Fruit fly (Drosophila melanogaster): ENCODE measurements around the gene Adgf-A.

Adgf-A gene

dm6 chr3L:17802107-17802506 is 38.1 kb upstream of the Adgf-A start, which contains the start of gene NUCB1 (continued):
- peak; percentile 93 for TF ChIP-seq MBD-R2 (GFP tag; IDR thresholded peaks at IDR 0.05)
- no peak for TF ChIP-seq CG18599 (GFP tag; optimal IDR thresholded peaks at IDR 0.05)
- TF ChIP-seq amos (GFP tag; IDR thresholded peaks at IDR 0.05; ENCODE audit: partially characterized antibody) = no peak
- TF ChIP-seq luna (GFP tag; optimal IDR thresholded peaks at IDR 0.05) = peak; percentile 26
- no peak for TF ChIP-seq CG31365 (tag; optimal IDR thresholded peaks at IDR 0.05)
- TF ChIP-seq ATbp (GFP tag; optimal IDR thresholded peaks at IDR 0.05) = no peak
- peak; percentile 16 for TF ChIP-seq CG7987 (GFP tag; optimal IDR thresholded peaks at IDR 0.05)
- TF ChIP-seq grn (GFP tag; optimal IDR thresholded peaks at IDR 0.05) = no peak
- peak; percentile 79 for TF ChIP-seq sens (GFP tag)
- peak; percentile 33 for TF ChIP-seq fd3F (GFP tag; optimal IDR thresholded peaks at IDR 0.05)
- TF ChIP-seq Deaf1 (tag; optimal IDR thresholded peaks at IDR 0.05) = no peak
- TF ChIP-seq schlank (tag; optimal IDR thresholded peaks at IDR 0.05) = no peak
- TF ChIP-seq CG8089 (GFP tag; optimal IDR thresholded peaks at IDR 0.05) = peak; percentile 7
- peak; percentile 80 for TF ChIP-seq CG3847 (GFP tag; IDR thresholded peaks at IDR 0.05)
- no peak for TF ChIP-seq CG12942 (GFP tag; optimal IDR thresholded peaks at IDR 0.05)
- no peak for TF ChIP-seq Nf-YB (GFP tag; optimal IDR thresholded peaks at IDR 0.05)
- no peak for TF ChIP-seq GATAe (GFP tag; conservative IDR thresholded peaks at IDR 0.05)
- peak; percentile 0 for TF ChIP-seq CG7928 (GFP tag; optimal IDR thresholded peaks at IDR 0.05)
- peak; percentile 98 for TF ChIP-seq pzg (GFP tag; optimal IDR thresholded peaks at IDR 0.05)
- TF ChIP-seq CG16813 (GFP tag; IDR thresholded peaks at IDR 0.05; ENCODE audit: partially characterized antibody) = 0 out of 3 replicates have a peak, but pooled peaks have one; percentile 4
- peak; percentile 33 for TF ChIP-seq CG4424 (GFP tag; optimal IDR thresholded peaks at IDR 0.05)
- no peak for TF ChIP-seq CG13296 (GFP tag; optimal IDR thresholded peaks at IDR 0.05)
- TF ChIP-seq wor (GFP tag; IDR thresholded peaks at IDR 0.05) = no peak
- TF ChIP-seq sc (optimal IDR thresholded peaks at IDR 0.05) = no peak
- no peak for TF ChIP-seq sc (GFP tag; optimal IDR thresholded peaks at IDR 0.05)
- no peak for TF ChIP-seq crol (GFP tag; IDR thresholded peaks at IDR 0.05)
- peak; percentile 36; the same call in 1 of the 2 replicates for TF ChIP-seq Awh (GFP tag; IDR thresholded peaks at IDR 0.05)
- no peak for TF ChIP-seq hb (GFP tag; IDR thresholded peaks at IDR 0.05; ENCODE audit: partially characterized antibody)
- peak; percentile 83 for TF ChIP-seq CG15514 (GFP tag; optimal IDR thresholded peaks at IDR 0.05)
- TF ChIP-seq ken (GFP tag; IDR thresholded peaks at IDR 0.05) = no peak
- TF ChIP-seq usp (GFP tag; optimal IDR thresholded peaks at IDR 0.05) = no peak
- no peak for TF ChIP-seq dmrt99B (tag; optimal IDR thresholded peaks at IDR 0.05)
- TF ChIP-seq sna (GFP tag; IDR thresholded peaks at IDR 0.05; ENCODE audit: partially characterized antibody) = no peak
- TF ChIP-seq CG4730 (GFP tag; IDR thresholded peaks at IDR 0.05) = no peak
- TF ChIP-seq Myb (GFP tag; optimal IDR thresholded peaks at IDR 0.05) = peak; percentile 60
- peak; percentile 16 for TF ChIP-seq CG6765 (GFP tag; optimal IDR thresholded peaks at IDR 0.05)
- TF ChIP-seq CG14050 (GFP tag; IDR thresholded peaks at IDR 0.05) = no peak
- TF ChIP-seq cad (GFP tag; optimal IDR thresholded peaks at IDR 0.05) = no peak
- TF ChIP-seq CG32772 (GFP tag; IDR thresholded peaks at IDR 0.05) = no peak
- no peak for TF ChIP-seq fru (optimal IDR thresholded peaks at IDR 0.05)
- no peak for TF ChIP-seq gsb-n (tag; optimal IDR thresholded peaks at IDR 0.05)
- TF ChIP-seq hbn (GFP tag; IDR thresholded peaks at IDR 0.05; ENCODE audit: partially characterized antibody) = no peak
- TF ChIP-seq jumu (GFP tag; optimal IDR thresholded peaks at IDR 0.05) = peak; percentile 8
- peak; percentile 69; the same call in 2 of the 3 replicates for TF ChIP-seq Dbx (GFP tag; IDR thresholded peaks at IDR 0.05)
- no peak for TF ChIP-seq Drgx (GFP tag; IDR thresholded peaks at IDR 0.05)
- TF ChIP-seq D (optimal IDR thresholded peaks at IDR 0.05) = peak; percentile 11
- TF ChIP-seq D (GFP tag; optimal IDR thresholded peaks at IDR 0.05) = no peak
- no peak for TF ChIP-seq CG7963 (GFP tag; IDR thresholded peaks at IDR 0.05; ENCODE audit: partially characterized antibody)
- TF ChIP-seq run (tag; optimal IDR thresholded peaks at IDR 0.05) = no peak
- TF ChIP-seq CG11723 (GFP tag; optimal IDR thresholded peaks at IDR 0.05) = no peak
- no peak for TF ChIP-seq CG10431 (GFP tag; optimal IDR thresholded peaks at IDR 0.05)
- TF ChIP-seq vvl (GFP tag; IDR thresholded peaks at IDR 0.05) = peak; percentile 45

Data from whole organism, embryonic.